Worm (Caenorhabditis elegans): Measurements from ENCODE around the gene Y1A5A.1.

The Y1A5A.1 gene

DNA sequence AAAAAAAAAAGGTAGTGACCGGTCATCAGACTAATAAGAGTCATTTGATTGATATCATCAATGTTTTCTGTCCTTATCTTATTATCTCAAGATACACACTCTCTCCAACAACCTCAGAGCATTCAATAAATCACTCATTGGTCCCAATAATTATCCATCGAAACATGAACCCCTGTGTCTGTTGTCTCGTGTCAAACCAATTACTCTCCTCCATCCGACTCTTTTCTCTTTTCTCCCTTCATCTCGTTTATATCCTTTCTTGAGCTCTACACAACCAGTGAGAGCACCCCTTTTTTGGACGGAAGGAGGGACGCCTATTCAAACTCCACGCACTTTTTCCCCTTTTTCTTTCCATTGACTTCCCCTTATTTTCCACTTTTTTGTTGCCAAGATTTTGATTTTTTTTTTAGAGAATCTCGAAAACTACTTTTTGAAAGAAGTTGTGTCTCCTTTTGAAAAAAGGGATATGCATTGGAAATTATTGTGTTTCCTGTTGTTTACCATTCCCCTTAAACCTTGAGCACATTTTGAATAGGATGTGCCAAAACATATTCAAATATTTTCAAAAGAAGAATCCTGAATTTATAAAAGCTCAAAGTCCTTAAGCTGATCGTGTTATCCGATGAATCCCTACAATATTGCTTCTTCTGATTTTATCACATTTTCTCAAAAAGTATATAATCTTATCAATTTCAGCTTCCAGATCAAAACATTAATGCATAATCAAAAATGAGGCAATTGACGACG, 19.2 kb upstream of the Y1A5A.1 start, which contains the start of gene pxd-1:
Gene pxd-1, plus strand, starts transcription at position 697 of the 747 bp plus-strand sequence.
- TF ChIP-seq tbx-11 (GFP tag; IDR thresholded peaks at IDR 0.05) (no peak), flt-1 (GFP tag; IDR thresholded peaks at IDR 0.05) (no peak), scrt-1 (GFP tag; IDR thresholded peaks at IDR 0.05) (no peak), B0310.2 (tag; optimal IDR thresholded peaks at IDR 0.05) (no peak), ets-7 (tag; optimal IDR thresholded peaks at IDR 0.05) (no peak), hnd-1 (tag; optimal IDR thresholded peaks at IDR 0.05) (no peak), hmg-4 (GFP tag; optimal IDR thresholded peaks at IDR 0.05) (no peak), ceh-13 (GFP tag; optimal IDR thresholded peaks at IDR 0.05) (no peak), ama-1 (optimal IDR thresholded peaks at IDR 0.05) (no peak), ceh-36 (tag; optimal IDR thresholded peaks at IDR 0.05) (no peak), tra-4 (tag; optimal IDR thresholded peaks at IDR 0.05) (no peak), tbx-37 (GFP tag; conservative IDR thresholded peaks at IDR 0.05) (no peak), sea-1 (GFP tag; conservative IDR thresholded peaks at IDR 0.05) (no peak)

DNA sequence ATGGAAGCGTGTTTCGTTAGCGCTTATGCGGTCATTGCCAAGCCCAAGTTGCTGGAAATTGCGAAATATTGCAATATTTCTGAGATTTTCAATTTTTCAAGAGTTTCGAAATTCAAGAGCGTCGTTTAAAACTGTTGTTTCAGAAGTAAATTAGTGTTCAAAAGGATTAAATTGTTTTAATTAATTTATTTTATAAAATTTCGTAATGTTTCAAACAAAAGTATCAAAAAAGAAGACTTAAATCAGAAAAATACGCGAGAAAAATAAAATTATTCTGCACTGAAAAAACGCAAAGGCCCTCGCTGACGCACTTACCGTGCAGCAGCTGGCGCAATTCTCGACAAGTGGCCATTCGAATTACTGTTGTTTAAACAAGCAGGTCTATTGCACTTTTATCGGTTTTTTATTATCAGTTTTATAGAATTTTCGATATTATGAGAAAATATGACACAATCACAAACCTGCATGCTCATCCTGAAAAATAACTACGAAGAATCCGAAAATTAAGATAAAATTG, 17.7 kb upstream of the Y1A5A.1 start, which contains the start of gene tif-1A:
Gene tif-1A, minus strand, starts transcription at position 51 of the 517 bp plus-strand sequence.
- TF ChIP-seq scrt-1 (GFP tag; IDR thresholded peaks at IDR 0.05) = no peak
- no peak for TF ChIP-seq tra-4 (tag; optimal IDR thresholded peaks at IDR 0.05)
- TF ChIP-seq ceh-36 (tag; optimal IDR thresholded peaks at IDR 0.05) = peak; percentile 14
- 0 out of 2 replicates have a peak, but pooled peaks have one; percentile 35 for TF ChIP-seq sea-1 (GFP tag; conservative IDR thresholded peaks at IDR 0.05)
- 0 out of 2 replicates have a peak, but pooled peaks have one; percentile 41 for TF ChIP-seq pes-1 (GFP tag; IDR thresholded peaks at IDR 0.05)
- TF ChIP-seq ama-1 (optimal IDR thresholded peaks at IDR 0.05) = no peak
- no peak for TF ChIP-seq B0310.2 (tag; optimal IDR thresholded peaks at IDR 0.05)
- no peak for TF ChIP-seq tbx-37 (GFP tag; conservative IDR thresholded peaks at IDR 0.05)
- TF ChIP-seq aly-1 (tag; optimal IDR thresholded peaks at IDR 0.05) = no peak
- no peak for TF ChIP-seq hmg-4 (GFP tag; optimal IDR thresholded peaks at IDR 0.05)
- TF ChIP-seq hnd-1 (tag; optimal IDR thresholded peaks at IDR 0.05) = no peak
- no peak for TF ChIP-seq hmbx-1 (tag; optimal IDR thresholded peaks at IDR 0.05)
- no peak for TF ChIP-seq ceh-13 (GFP tag; optimal IDR thresholded peaks at IDR 0.05)
- TF ChIP-seq flt-1 (GFP tag; IDR thresholded peaks at IDR 0.05) = no peak
- peak; percentile 85 for TF ChIP-seq F13C5.2 (tag; optimal IDR thresholded peaks at IDR 0.05)
- TF ChIP-seq ets-7 (tag; optimal IDR thresholded peaks at IDR 0.05) = no peak
- 0 out of 2 replicates have a peak, but pooled peaks have one; percentile 33 for TF ChIP-seq tbx-11 (GFP tag; IDR thresholded peaks at IDR 0.05)

DNA sequence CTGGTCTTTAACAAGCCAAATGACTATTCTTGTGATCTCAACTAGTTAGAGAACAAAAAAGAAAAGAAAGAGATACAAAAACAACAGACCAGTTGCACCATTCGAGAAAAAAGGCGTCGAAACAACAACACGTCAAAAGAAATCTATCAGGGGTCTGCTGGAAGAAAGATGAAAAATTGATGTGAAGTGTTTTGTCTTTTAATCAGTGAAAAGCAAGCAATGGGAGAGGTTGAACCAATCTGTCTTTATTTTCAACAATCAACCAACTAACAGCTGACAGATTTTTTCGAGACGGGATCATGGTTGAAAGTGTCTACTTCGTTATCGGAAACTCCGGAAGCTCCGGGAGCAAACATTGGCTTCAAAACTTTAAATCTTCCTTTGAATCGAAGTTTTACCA, 8.0 kb upstream of the Y1A5A.1 start:
- TF ChIP-seq flt-1 (GFP tag; IDR thresholded peaks at IDR 0.05) (no peak), hmg-4 (GFP tag; optimal IDR thresholded peaks at IDR 0.05) (no peak), pes-1 (GFP tag; IDR thresholded peaks at IDR 0.05) (no peak)

DNA sequence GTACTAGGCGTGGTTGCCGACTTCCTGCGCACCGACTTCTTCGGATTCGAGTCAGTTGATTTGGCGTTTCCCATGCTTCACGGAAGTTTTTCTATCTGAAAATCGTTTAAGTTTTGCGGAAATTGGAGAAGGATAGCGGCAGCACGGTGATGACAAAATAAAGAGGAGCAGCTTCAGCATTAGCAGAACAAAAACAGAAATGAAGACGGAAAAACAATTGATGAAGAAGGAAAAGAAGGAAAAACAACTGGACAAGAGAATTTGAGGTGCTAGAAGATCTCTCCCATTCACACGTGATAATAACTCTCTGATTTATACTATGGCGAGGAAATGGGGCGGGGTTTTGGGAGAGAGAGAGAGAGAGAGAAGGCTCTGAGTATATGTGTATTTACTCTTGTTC, 5.6 kb upstream of the Y1A5A.1 start, which contains the start of gene glb-11:
Gene glb-11, minus strand, starts transcription at position 101 of the 400 bp plus-strand sequence.
- TF ChIP-seq aly-1 (tag; optimal IDR thresholded peaks at IDR 0.05) (no peak), hnd-1 (tag; optimal IDR thresholded peaks at IDR 0.05) (no peak), ceh-13 (GFP tag; optimal IDR thresholded peaks at IDR 0.05) (no peak), hmg-4 (GFP tag; optimal IDR thresholded peaks at IDR 0.05) (no peak), F13C5.2 (tag; optimal IDR thresholded peaks at IDR 0.05) (no peak), hmbx-1 (tag; optimal IDR thresholded peaks at IDR 0.05) (no peak), ceh-36 (tag; optimal IDR thresholded peaks at IDR 0.05) (no peak), tbx-37 (GFP tag; conservative IDR thresholded peaks at IDR 0.05) (no peak), pes-1 (GFP tag; IDR thresholded peaks at IDR 0.05) (no peak), tbx-11 (GFP tag; IDR thresholded peaks at IDR 0.05) (no peak), ets-7 (tag; optimal IDR thresholded peaks at IDR 0.05) (no peak), scrt-1 (GFP tag; IDR thresholded peaks at IDR 0.05) (no peak), flt-1 (GFP tag; IDR thresholded peaks at IDR 0.05) (no peak), B0310.2 (tag; optimal IDR thresholded peaks at IDR 0.05) (no peak), sea-1 (GFP tag; conservative IDR thresholded peaks at IDR 0.05) (no peak)

DNA sequence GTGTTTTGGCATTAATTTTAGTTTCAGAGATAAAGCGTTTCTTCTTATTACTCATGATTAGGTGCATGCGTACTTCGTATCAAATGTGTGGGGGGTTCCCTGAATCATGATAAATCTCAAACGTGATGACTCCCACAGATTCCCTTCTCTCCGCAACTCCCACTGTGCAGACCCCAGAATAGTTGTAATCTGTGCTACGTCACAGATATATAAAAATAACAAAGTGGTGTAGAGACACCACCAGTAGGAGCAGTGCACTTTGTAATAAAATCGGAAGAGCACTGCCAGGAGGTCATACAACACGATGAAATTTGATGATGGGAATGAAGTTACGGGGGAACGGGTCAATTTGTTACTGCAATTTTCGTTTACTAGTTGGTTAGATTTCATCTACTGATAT, 4.9 kb upstream of the Y1A5A.1 start:
- no peak for TF ChIP-seq ceh-36 (tag; optimal IDR thresholded peaks at IDR 0.05)

DNA sequence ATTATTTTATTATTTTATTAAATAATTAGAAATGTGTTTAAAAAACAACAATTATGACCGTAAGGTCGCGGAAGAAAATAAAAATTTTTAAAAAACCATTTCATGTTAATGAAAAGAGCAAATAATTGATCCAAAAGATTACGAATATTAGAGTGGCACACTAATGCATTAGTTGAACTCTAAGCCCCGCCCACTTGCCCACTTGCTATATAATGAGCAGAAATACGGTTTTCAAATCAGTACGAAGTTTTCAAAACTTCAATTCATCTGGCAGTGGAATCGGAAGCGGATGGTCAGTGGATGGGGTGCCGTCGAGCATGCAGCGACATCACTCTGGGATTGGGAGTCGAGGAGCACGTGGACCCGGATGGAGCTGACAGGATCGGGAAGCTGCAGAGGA, 1.3 kb upstream of the Y1A5A.1 start, which contains the start of gene C36E8.6:
Gene C36E8.6, plus strand, starts transcription at position 301 of the 400 bp plus-strand sequence.
- no peak for TF ChIP-seq scrt-1 (GFP tag; IDR thresholded peaks at IDR 0.05)
- TF ChIP-seq ama-1 (optimal IDR thresholded peaks at IDR 0.05) = no peak
- TF ChIP-seq hnd-1 (tag; optimal IDR thresholded peaks at IDR 0.05) = no peak
- no peak for TF ChIP-seq B0310.2 (tag; optimal IDR thresholded peaks at IDR 0.05)
- no peak for TF ChIP-seq ets-7 (tag; optimal IDR thresholded peaks at IDR 0.05)
- TF ChIP-seq sea-1 (GFP tag; conservative IDR thresholded peaks at IDR 0.05) = no peak
- TF ChIP-seq hmbx-1 (tag; optimal IDR thresholded peaks at IDR 0.05) = no peak
- TF ChIP-seq ceh-13 (GFP tag; optimal IDR thresholded peaks at IDR 0.05) = no peak
- no peak for TF ChIP-seq tbx-11 (GFP tag; IDR thresholded peaks at IDR 0.05)
- TF ChIP-seq tra-4 (tag; optimal IDR thresholded peaks at IDR 0.05) = no peak
- TF ChIP-seq tbx-37 (GFP tag; conservative IDR thresholded peaks at IDR 0.05) = no peak
- no peak for TF ChIP-seq ceh-36 (tag; optimal IDR thresholded peaks at IDR 0.05)
- no peak for TF ChIP-seq F13C5.2 (tag; optimal IDR thresholded peaks at IDR 0.05)
- no peak for TF ChIP-seq flt-1 (GFP tag; IDR thresholded peaks at IDR 0.05)
- TF ChIP-seq aly-1 (tag; optimal IDR thresholded peaks at IDR 0.05) = no peak
- no peak for TF ChIP-seq hmg-4 (GFP tag; optimal IDR thresholded peaks at IDR 0.05)
- no peak for TF ChIP-seq pes-1 (GFP tag; IDR thresholded peaks at IDR 0.05)

DNA sequence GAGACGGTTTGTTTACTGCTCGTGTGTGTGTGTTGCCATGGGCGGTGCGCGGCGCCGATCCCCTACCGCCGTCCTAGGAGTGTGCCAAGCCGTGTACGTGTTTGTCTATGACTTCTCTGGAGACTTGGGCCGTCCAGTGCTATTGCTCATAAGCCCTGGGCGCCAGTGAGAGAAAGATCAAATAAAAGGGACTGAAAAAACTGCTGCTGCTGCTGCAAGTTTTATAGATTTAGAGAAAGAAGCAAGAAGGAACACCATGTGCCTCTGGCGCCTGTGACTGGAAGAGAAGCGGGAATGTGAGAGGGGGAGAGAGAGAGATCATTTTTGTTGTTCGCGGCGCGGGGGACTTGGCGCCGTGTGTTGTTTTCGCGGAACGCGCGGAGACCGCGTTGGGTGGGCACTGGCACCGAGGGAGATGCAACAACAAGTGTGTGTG, 2.4 kb downstream of the Y1A5A.1 start:
- TF ChIP-seq tbx-11 (GFP tag; IDR thresholded peaks at IDR 0.05) = no peak
- TF ChIP-seq pes-1 (GFP tag; IDR thresholded peaks at IDR 0.05) = no peak
- no peak for TF ChIP-seq scrt-1 (GFP tag; IDR thresholded peaks at IDR 0.05)
- TF ChIP-seq F13C5.2 (tag; optimal IDR thresholded peaks at IDR 0.05) = no peak
- no peak for TF ChIP-seq ama-1 (optimal IDR thresholded peaks at IDR 0.05)
- TF ChIP-seq sea-1 (GFP tag; conservative IDR thresholded peaks at IDR 0.05) = no peak
- TF ChIP-seq hmbx-1 (tag; optimal IDR thresholded peaks at IDR 0.05) = no peak
- no peak for TF ChIP-seq tra-4 (tag; optimal IDR thresholded peaks at IDR 0.05)
- no peak for TF ChIP-seq ceh-13 (GFP tag; optimal IDR thresholded peaks at IDR 0.05)
- no peak for TF ChIP-seq hnd-1 (tag; optimal IDR thresholded peaks at IDR 0.05)
- no peak for TF ChIP-seq aly-1 (tag; optimal IDR thresholded peaks at IDR 0.05)
- TF ChIP-seq B0310.2 (tag; optimal IDR thresholded peaks at IDR 0.05) = no peak

All from whole organism, early embryonic.